Fruit fly (Drosophila melanogaster) whole organism, embryonic: Measurements from ENCODE around the gene wrd.
A peak's percentile ranks its signal among the peaks of the same experiment; 100 is the strongest.

Source experiments
- Adf1 ChIP-seq: fragments of 200-800 bp; sonication (Bioruptor generic); IDR thresholded peaks from 2 replicates; pipeline ENCODE4 v1.3.6; 2022; ENCODE audit warnings: missing biosample characterization, missing genetic modification characterization
- Atf3 ChIP-seq: fragments of 200-800 bp; sonication (Bioruptor generic); optimal IDR thresholded peaks from 3 replicates; lab custom pipeline; 2016; ENCODE audit warnings: missing biosample characterization, missing genetic modification characterization
- Bgb ChIP-seq: fragments of 200-800 bp; sonication (Bioruptor generic); IDR thresholded peaks from 2 replicates; pipeline ENCODE4 v1.3.6; 2022; ENCODE audit warnings: missing biosample characterization, missing genetic modification characterization; ENCODE audit not compliant: partially characterized antibody
- CG10462 ChIP-seq: fragments of 200-800 bp; sonication (Bioruptor generic); optimal IDR thresholded peaks from 2 replicates; lab custom pipeline; 2016; ENCODE audit warnings: missing biosample characterization, missing genetic modification characterization
- CG12071 ChIP-seq: fragments of 200-800 bp; sonication (Bioruptor generic); optimal IDR thresholded peaks from 3 replicates; lab custom pipeline; 2018; ENCODE audit warnings: missing biosample characterization, mild to moderate bottlenecking, missing genetic modification characterization
- CG12155 ChIP-seq: fragments of 200-800 bp; sonication (Bioruptor generic); optimal IDR thresholded peaks from 3 replicates; lab custom pipeline; 2016; ENCODE audit warnings: missing biosample characterization, missing genetic modification characterization
- CG14860 ChIP-seq: fragments of 200-800 bp; sonication (Bioruptor generic); IDR thresholded peaks from 3 replicates; pipeline ENCODE4 v1.3.6; 2022; ENCODE audit warnings: missing biosample characterization, missing genetic modification characterization; ENCODE audit not compliant: partially characterized antibody
- CG15696 ChIP-seq: fragments of 200-800 bp; sonication (Bioruptor generic); optimal IDR thresholded peaks from 2 replicates; lab custom pipeline; 2019; ENCODE audit warnings: missing biosample characterization, mild to moderate bottlenecking, missing genetic modification characterization, moderate library complexity
- CG17912 ChIP-seq: fragments of 200-800 bp; sonication (Bioruptor generic); optimal IDR thresholded peaks from 2 replicates; lab custom pipeline; 2018; ENCODE audit warnings: missing biosample characterization, mild to moderate bottlenecking, missing genetic modification characterization
- CG18476 ChIP-seq: fragments of 200-800 bp; sonication (Bioruptor generic); optimal IDR thresholded peaks from 2 replicates; lab custom pipeline; 2016; ENCODE audit warnings: missing biosample characterization, mild to moderate bottlenecking, missing genetic modification characterization
- CG18619 ChIP-seq: fragments of 200-800 bp; sonication (Bioruptor generic); optimal IDR thresholded peaks from 3 replicates; lab custom pipeline; 2017; ENCODE audit warnings: missing biosample characterization, mild to moderate bottlenecking, missing genetic modification characterization
- CG30020 ChIP-seq: fragments of 200-800 bp; optimal IDR thresholded peaks from 2 replicates; lab custom pipeline; 2019; ENCODE audit warnings: missing biosample characterization, mild to moderate bottlenecking, missing genetic modification characterization, moderate library complexity
- CG3163 ChIP-seq: fragments of 200-800 bp; sonication (Bioruptor generic); optimal IDR thresholded peaks from 3 replicates; lab custom pipeline; 2016; ENCODE audit warnings: missing biosample characterization, missing genetic modification characterization
- CG32532 ChIP-seq: fragments of 200-800 bp; sonication (Bioruptor generic); IDR thresholded peaks from 2 replicates; pipeline ENCODE4 v1.3.6; 2022; ENCODE audit warnings: missing biosample characterization, missing genetic modification characterization
- CG3726 ChIP-seq: fragments of 200-800 bp; sonication (Bioruptor generic); IDR thresholded peaks from 3 replicates; pipeline ENCODE4, ENCODE4 v1.3.6; 2022; ENCODE audit warnings: missing biosample characterization, missing genetic modification characterization
- CG3838 ChIP-seq: fragments of 200-800 bp; sonication (Bioruptor generic); optimal IDR thresholded peaks from 3 replicates; lab custom pipeline; 2016; ENCODE audit warnings: missing biosample characterization, missing genetic modification characterization
- CG7839 ChIP-seq: fragments of 200-800 bp; sonication (Bioruptor generic); optimal IDR thresholded peaks from 3 replicates; lab custom pipeline; 2018; ENCODE audit warnings: missing biosample characterization, mild to moderate bottlenecking, missing genetic modification characterization, moderate library complexity
- CG8281 ChIP-seq: fragments of 200-800 bp; sonication (Bioruptor generic); optimal IDR thresholded peaks from 2 replicates; lab custom pipeline; 2018; ENCODE audit warnings: missing biosample characterization, mild to moderate bottlenecking, missing genetic modification characterization, moderate library complexity
- CG9727 ChIP-seq: fragments of 200-800 bp; sonication (Bioruptor generic); optimal IDR thresholded peaks from 3 replicates; lab custom pipeline; 2017; ENCODE audit warnings: missing biosample characterization, mild to moderate bottlenecking, missing genetic modification characterization
- Dbx ChIP-seq: fragments of 200-800 bp; sonication (Bioruptor generic); IDR thresholded peaks from 3 replicates; pipeline ENCODE4 v1.3.6; 2022; ENCODE audit warnings: missing biosample characterization, missing genetic modification characterization
- ERR ChIP-seq: fragments of 200-800 bp; sonication (Bioruptor generic); optimal IDR thresholded peaks from 2 replicates; lab custom pipeline; 2016; ENCODE audit warnings: missing biosample characterization, missing genetic modification characterization
- Eip74EF ChIP-seq, 2 experiments: fragments of 200-800 bp in 1 of 2; fragments of >200 bp in 1 of 2; sonication (Bioruptor generic) in 1 of 2; optimal IDR thresholded peaks; 2 replicates each; lab custom pipeline; 2017 to 2019; ENCODE audit warnings: missing biosample characterization in 2 of 2, missing genetic modification characterization in 2 of 2, mild to moderate bottlenecking in 1 of 2, moderate library complexity in 1 of 2
- Fer1 ChIP-seq: fragments of 200-800 bp; sonication (Bioruptor generic); optimal IDR thresholded peaks from 2 replicates; lab custom pipeline; 2017; ENCODE audit warnings: missing biosample characterization, mild to moderate bottlenecking, missing genetic modification characterization
- Gug ChIP-seq: fragments of 200-800 bp; sonication (Bioruptor generic); IDR thresholded peaks from 4 replicates; pipeline ENCODE4 v1.3.6; 2022; ENCODE audit warnings: missing biosample characterization, missing genetic modification characterization
- HHEX ChIP-seq: fragments of 200-800 bp; sonication (Bioruptor generic); optimal IDR thresholded peaks from 3 replicates; lab custom pipeline; 2017; ENCODE audit warnings: missing biosample characterization, mild to moderate bottlenecking, missing genetic modification characterization, missing genetic modification reagents
- HLH4C ChIP-seq: fragments of 200-800 bp; sonication (Bioruptor generic); IDR thresholded peaks from 3 replicates; pipeline ENCODE4 v1.3.6; 2022; ENCODE audit warnings: missing biosample characterization, missing genetic modification characterization; ENCODE audit not compliant: partially characterized antibody
- HmgZ ChIP-seq: fragments of 200-800 bp; sonication (Bioruptor generic); optimal IDR thresholded peaks from 2 replicates; lab custom pipeline; 2018; ENCODE audit warnings: missing biosample characterization, mild to moderate bottlenecking, missing genetic modification characterization
- MESR4 ChIP-seq: fragments of 200-800 bp; sonication (Bioruptor generic); optimal IDR thresholded peaks from 2 replicates; lab custom pipeline; 2018; ENCODE audit warnings: missing biosample characterization, mild to moderate bottlenecking, missing genetic modification characterization, moderate library complexity
- Poxn ChIP-seq: fragments of 200-800 bp; sonication (Bioruptor generic); IDR thresholded peaks from 2 replicates; pipeline ENCODE4 v1.3.6; 2022; ENCODE audit warnings: missing biosample characterization, missing genetic modification characterization
- ac ChIP-seq: fragments of 200-800 bp; sonication (Bioruptor generic); optimal IDR thresholded peaks from 3 replicates; lab custom pipeline; 2017; ENCODE audit warnings: missing biosample characterization, mild to moderate bottlenecking, missing genetic modification characterization
- ap ChIP-seq: fragments of 200-800 bp; sonication (Bioruptor generic); IDR thresholded peaks from 2 replicates; pipeline ENCODE4 v1.3.6; 2022; ENCODE audit warnings: missing biosample characterization, missing genetic modification characterization
- ato ChIP-seq: fragments of 200-800 bp; sonication (Bioruptor generic); IDR thresholded peaks from 2 replicates; pipeline ENCODE4 v1.3.6; 2022; ENCODE audit warnings: missing biosample characterization, missing genetic modification characterization; ENCODE audit not compliant: partially characterized antibody
- bcd ChIP-seq: fragments of 200-800 bp; sonication (Bioruptor generic); optimal IDR thresholded peaks from 2 replicates; lab custom pipeline; 2017; ENCODE audit warnings: missing biosample characterization, mild to moderate bottlenecking, missing genetic modification characterization
- cad ChIP-seq: fragments of >200 bp; optimal IDR thresholded peaks from 2 replicates; lab custom pipeline; 2017; ENCODE audit warnings: missing biosample characterization, missing genetic modification characterization
- caup ChIP-seq: fragments of 200-800 bp; sonication (Bioruptor generic); optimal IDR thresholded peaks from 3 replicates; lab custom pipeline; 2017; ENCODE audit warnings: missing biosample characterization, mild to moderate bottlenecking, missing genetic modification characterization, moderate library complexity; ENCODE audit not compliant: severe bottlenecking
- chif ChIP-seq, 2 experiments: fragments of 200-800 bp; sonication (Bioruptor generic); optimal IDR thresholded peaks; 3 replicates each; lab custom pipeline; 2016; ENCODE audit warnings: missing biosample characterization in 2 of 2, missing genetic modification characterization in 2 of 2
- cwo ChIP-seq: fragments of 200-800 bp; sonication (Bioruptor generic); optimal IDR thresholded peaks from 3 replicates; lab custom pipeline; 2017; ENCODE audit warnings: missing biosample characterization, missing genetic modification characterization, mild to moderate bottlenecking, moderate library complexity, missing genetic modification reagents
- dpn ChIP-seq, 2 experiments: fragments of 200-800 bp; sonication (Bioruptor generic); optimal IDR thresholded peaks; 3 replicates each; lab custom pipeline; 2016; ENCODE audit warnings: missing biosample characterization in 2 of 2, missing genetic modification characterization in 2 of 2
- eve ChIP-seq, 2 experiments: fragments of >200 bp; optimal IDR thresholded peaks; 2 replicates each; lab custom pipeline; 2017; ENCODE audit warnings: missing biosample characterization in 2 of 2, missing genetic modification characterization in 2 of 2
- ftz-f1 ChIP-seq: fragments of 200-800 bp; sonication (Bioruptor generic); optimal IDR thresholded peaks from 2 replicates; lab custom pipeline; 2016; ENCODE audit warnings: missing biosample characterization, missing genetic modification characterization
- gcm2 ChIP-seq: fragments of 200-800 bp; sonication (Bioruptor generic); optimal IDR thresholded peaks from 2 replicates; lab custom pipeline; 2016; ENCODE audit warnings: missing biosample characterization, missing genetic modification characterization
- grn ChIP-seq: fragments of 200-800 bp; sonication (Bioruptor generic); optimal IDR thresholded peaks from 3 replicates; lab custom pipeline; 2017; ENCODE audit warnings: missing biosample characterization, missing genetic modification characterization
- hkb ChIP-seq, 2 experiments: fragments of 200-800 bp in 1 of 2; fragments of >200 bp in 1 of 2; sonication (Bioruptor generic) in 1 of 2; IDR thresholded peaks in 1 of 2; optimal IDR thresholded peaks in 1 of 2; 2 replicates each; pipeline versions ENCODE4 v1.3.6 to Lab custom; 2017 to 2022; ENCODE audit warnings: missing biosample characterization in 1 of 2, missing genetic modification characterization in 1 of 2
- mirr ChIP-seq: fragments of 200-800 bp; sonication (Bioruptor generic); optimal IDR thresholded peaks from 3 replicates; lab custom pipeline; 2018; ENCODE audit warnings: missing biosample characterization, mild to moderate bottlenecking, missing genetic modification characterization
- peb ChIP-seq: fragments of 200-800 bp; sonication (Bioruptor generic); IDR thresholded peaks from 2 replicates; pipeline ENCODE4 v1.3.6; 2022; ENCODE audit warnings: missing biosample characterization, missing genetic modification characterization
- phol ChIP-seq: fragments of 200-800 bp; sonication (Bioruptor generic); optimal IDR thresholded peaks from 3 replicates; lab custom pipeline; 2018; ENCODE audit warnings: missing biosample characterization, mild to moderate bottlenecking, missing genetic modification characterization, moderate library complexity
- psq ChIP-seq: fragments of 200-800 bp; sonication (Bioruptor generic); optimal IDR thresholded peaks from 2 replicates; lab custom pipeline; 2017; ENCODE audit warnings: missing biosample characterization, missing genetic modification characterization
- stc ChIP-seq: fragments of 200-800 bp; sonication (Bioruptor generic); IDR thresholded peaks from 2 replicates; pipeline ENCODE4 v1.3.6; 2022; ENCODE audit warnings: missing biosample characterization, missing genetic modification characterization
- wor ChIP-seq: fragments of 200-800 bp; sonication (Bioruptor generic); IDR thresholded peaks from 2 replicates; pipeline ENCODE4 v1.3.6; 2022; ENCODE audit warnings: missing biosample characterization, missing genetic modification characterization
- yki ChIP-seq: fragments of >200 bp; optimal IDR thresholded peaks from 3 replicates; lab custom pipeline; 2018

Gene wrd

dm6 chr3R:18188702-18189125 is 21.2 kb downstream of the wrd start, which contains the start of the genes CG12321 and MED17 (continued):
- peak; percentile 86 for TF ChIP-seq CG7839 (tag; lab: Kevin White, UChicago)
- TF ChIP-seq CG32532 (GFP tag; lab: Robert Waterston, UW) = peak; percentile 91
- TF ChIP-seq gcm2 (GFP tag; lab: Kevin White, UChicago) = peak; percentile 62
- peak; percentile 60 for TF ChIP-seq CG8281 (tag; lab: Kevin White, UChicago)
- TF ChIP-seq CG15696 (tag; lab: Kevin White, UChicago) = peak; percentile 77
- TF ChIP-seq mirr (GFP tag; lab: Kevin White, UChicago) = peak; percentile 19
- TF ChIP-seq CG17912 = peak; percentile 43
- peak; percentile 77 for TF ChIP-seq ap (GFP tag; lab: Robert Waterston, UW)
- peak; percentile 49 for TF ChIP-seq Adf1
- TF ChIP-seq Dbx (GFP tag; lab: Robert Waterston, UW) = peak; percentile 96
- TF ChIP-seq CG9727 (GFP tag; lab: Kevin White, UChicago) = peak; percentile 90
- TF ChIP-seq HmgZ (tag; lab: Kevin White, UChicago) = peak; percentile 71
- peak; percentile 89 for TF ChIP-seq CG18619 (GFP tag; lab: Kevin White, UChicago)
- peak; percentile 35 for TF ChIP-seq ERR (GFP tag; lab: Kevin White, UChicago)
- peak; percentile 85 for TF ChIP-seq wor (GFP tag; lab: Robert Waterston, UW)
- TF ChIP-seq eve (GFP tag; optimal IDR thresholded peaks at IDR 0.05; lab: Kevin White, UChicago) = no peak
- TF ChIP-seq MESR4 (GFP tag; lab: Kevin White, UChicago) = no peak
- peak; percentile 90 for TF ChIP-seq bcd
- TF ChIP-seq peb (GFP tag; lab: Robert Waterston, UW) = peak; percentile 74
- TF ChIP-seq CG18476 (GFP tag; lab: Kevin White, UChicago) = peak; percentile 84
- TF ChIP-seq ato (GFP tag; lab: Robert Waterston, UW) = no peak
- TF ChIP-seq Atf3 (GFP tag; lab: Kevin White, UChicago) = peak; percentile 22
- TF ChIP-seq CG3838 (GFP tag; lab: Kevin White, UChicago) = peak; percentile 43
- TF ChIP-seq chif (GFP tag; optimal IDR thresholded peaks at IDR 0.05; lab: Kevin White, UChicago) = peak in 1 of 2 experiments; percentile 49
- peak; percentile 41 for TF ChIP-seq CG3163 (GFP tag; lab: Kevin White, UChicago)
- TF ChIP-seq dpn (GFP tag; optimal IDR thresholded peaks at IDR 0.05; lab: Kevin White, UChicago) = peak; percentile 66 to 93
- no peak for TF ChIP-seq hkb (optimal IDR thresholded peaks at IDR 0.05; lab: Kevin White, UChicago)
- peak; percentile 75 for TF ChIP-seq hkb (GFP tag; IDR thresholded peaks at IDR 0.05; lab: Robert Waterston, UW)
- peak; percentile 61 for TF ChIP-seq Poxn (GFP tag; lab: Robert Waterston, UW)
- TF ChIP-seq Bgb = no peak
- TF ChIP-seq stc (GFP tag; lab: Robert Waterston, UW) = peak; percentile 65
- no peak for TF ChIP-seq ftz-f1 (GFP tag; lab: Kevin White, UChicago)
- peak; percentile 76; the same call in 2 of the 3 replicates for TF ChIP-seq CG3726 (GFP tag; lab: Robert Waterston, UW)
- TF ChIP-seq yki (lab: Kevin White, UChicago) = no peak
- peak; percentile 87 for TF ChIP-seq HHEX
- peak; percentile 76 for TF ChIP-seq CG10462 (GFP tag; lab: Kevin White, UChicago)
- TF ChIP-seq CG12071 = no peak
- no peak for TF ChIP-seq grn
- TF ChIP-seq caup (GFP tag; lab: Kevin White, UChicago) = peak; percentile 88
- TF ChIP-seq Fer1 (GFP tag; lab: Kevin White, UChicago) = peak; percentile 86
- peak; percentile 73 for TF ChIP-seq CG30020 (tag; lab: Kevin White, UChicago)
- peak; percentile 11 for TF ChIP-seq ac (GFP tag; lab: Kevin White, UChicago)
- no peak for TF ChIP-seq CG14860
- peak; percentile 90 for TF ChIP-seq CG12155
- TF ChIP-seq HLH4C (GFP tag; lab: Robert Waterston, UW) = no peak
- TF ChIP-seq cad (GFP tag; lab: Kevin White, UChicago) = no peak
- peak; percentile 79 for TF ChIP-seq psq (GFP tag; lab: Kevin White, UChicago)
- TF ChIP-seq phol (tag; lab: Kevin White, UChicago) = peak; percentile 94
- TF ChIP-seq cwo (GFP tag; lab: Kevin White, UChicago) = peak; percentile 75
- TF ChIP-seq Eip74EF (GFP tag; optimal IDR thresholded peaks at IDR 0.05; lab: Kevin White, UChicago) = peak in 1 of 2 experiments; percentile 76
- peak; percentile 80 for TF ChIP-seq Gug (GFP tag; lab: Robert Waterston, UW)
